Fruit fly (Drosophila melanogaster): ENCODE data around the gene CG12768.

CG12768 gene

dm6 chr3L:22909914-22910541, at the start of gene CG12768:
TSS of gene CG12768 (plus strand) at chr3L:22910491.
- TF ChIP-seq CG32121 (GFP tag; IDR thresholded peaks at IDR 0.05) (no peak), CG17806 (tag; optimal IDR thresholded peaks at IDR 0.05) (peak; percentile 40), Pif1B (GFP tag; optimal IDR thresholded peaks at IDR 0.05) (no peak), CG12605 (GFP tag; IDR thresholded peaks at IDR 0.05) (no peak), CG14655 (GFP tag; optimal IDR thresholded peaks at IDR 0.05) (peak; percentile 81), Snoo (tag; optimal IDR thresholded peaks at IDR 0.05) (peak; percentile 45), D1 (tag; optimal IDR thresholded peaks at IDR 0.05) (no peak), CG8301 (tag; optimal IDR thresholded peaks at IDR 0.05) (peak; percentile 42), EcR (GFP tag; optimal IDR thresholded peaks at IDR 0.05) (no peak), CG34367 (tag; optimal IDR thresholded peaks at IDR 0.05) (peak; percentile 24), CG9948 (tag; optimal IDR thresholded peaks at IDR 0.05) (peak; percentile 64), CG15710 (tag; optimal IDR thresholded peaks at IDR 0.05) (peak; percentile 69), Pif1A (GFP tag; optimal IDR thresholded peaks at IDR 0.05) (no peak), CG8159 (tag; optimal IDR thresholded peaks at IDR 0.05) (peak; percentile 79), gl (tag; optimal IDR thresholded peaks at IDR 0.05) (no peak), rn (GFP tag; IDR thresholded peaks at IDR 0.05) (no peak), CG10348 (GFP tag; IDR thresholded peaks at IDR 0.05) (no peak), Ets98B (GFP tag; IDR thresholded peaks at IDR 0.05) (no peak), CG4496 (GFP tag; IDR thresholded peaks at IDR 0.05) (peak; percentile 66), CG13204 (GFP tag; optimal IDR thresholded peaks at IDR 0.05) (no peak), fd96Ca (GFP tag; IDR thresholded peaks at IDR 0.05) (no peak)

dm6 chr3L:22863367-22864078, 46.8 kb upstream of the CG12768 start, which contains the start of gene CG33169:
TSS of gene CG33169 (plus strand) at chr3L:22863864.
- TF ChIP-seq Ets98B (GFP tag; IDR thresholded peaks at IDR 0.05) (peak; percentile 64), Pif1A (GFP tag; optimal IDR thresholded peaks at IDR 0.05) (peak; percentile 2), EcR (GFP tag; optimal IDR thresholded peaks at IDR 0.05) (peak; percentile 18), CG32121 (GFP tag; IDR thresholded peaks at IDR 0.05) (peak; percentile 66), rn (GFP tag; IDR thresholded peaks at IDR 0.05) (peak; percentile 77), CG14655 (GFP tag; optimal IDR thresholded peaks at IDR 0.05) (peak; percentile 12), CG12605 (GFP tag; IDR thresholded peaks at IDR 0.05) (peak; percentile 91), CG13204 (GFP tag; optimal IDR thresholded peaks at IDR 0.05) (no peak), CG10348 (GFP tag; IDR thresholded peaks at IDR 0.05) (peak; percentile 43; the same call in 1 of the 2 replicates), Pif1B (GFP tag; optimal IDR thresholded peaks at IDR 0.05) (peak; percentile 15), CG9948 (tag; optimal IDR thresholded peaks at IDR 0.05) (no peak), CG4496 (GFP tag; IDR thresholded peaks at IDR 0.05) (peak; percentile 82), CG34367 (tag; optimal IDR thresholded peaks at IDR 0.05) (no peak), CG17806 (tag; optimal IDR thresholded peaks at IDR 0.05) (peak; percentile 40), fd96Ca (GFP tag; IDR thresholded peaks at IDR 0.05) (peak; percentile 59; the same call in 1 of the 3 replicates), Snoo (tag; optimal IDR thresholded peaks at IDR 0.05) (peak; percentile 74), gl (tag; optimal IDR thresholded peaks at IDR 0.05) (no peak), CG8301 (tag; optimal IDR thresholded peaks at IDR 0.05) (no peak), CG15710 (tag; optimal IDR thresholded peaks at IDR 0.05) (peak; percentile 55), CG8159 (tag; optimal IDR thresholded peaks at IDR 0.05) (peak; percentile 15), D1 (tag; optimal IDR thresholded peaks at IDR 0.05) (peak; percentile 42)

DNA sequence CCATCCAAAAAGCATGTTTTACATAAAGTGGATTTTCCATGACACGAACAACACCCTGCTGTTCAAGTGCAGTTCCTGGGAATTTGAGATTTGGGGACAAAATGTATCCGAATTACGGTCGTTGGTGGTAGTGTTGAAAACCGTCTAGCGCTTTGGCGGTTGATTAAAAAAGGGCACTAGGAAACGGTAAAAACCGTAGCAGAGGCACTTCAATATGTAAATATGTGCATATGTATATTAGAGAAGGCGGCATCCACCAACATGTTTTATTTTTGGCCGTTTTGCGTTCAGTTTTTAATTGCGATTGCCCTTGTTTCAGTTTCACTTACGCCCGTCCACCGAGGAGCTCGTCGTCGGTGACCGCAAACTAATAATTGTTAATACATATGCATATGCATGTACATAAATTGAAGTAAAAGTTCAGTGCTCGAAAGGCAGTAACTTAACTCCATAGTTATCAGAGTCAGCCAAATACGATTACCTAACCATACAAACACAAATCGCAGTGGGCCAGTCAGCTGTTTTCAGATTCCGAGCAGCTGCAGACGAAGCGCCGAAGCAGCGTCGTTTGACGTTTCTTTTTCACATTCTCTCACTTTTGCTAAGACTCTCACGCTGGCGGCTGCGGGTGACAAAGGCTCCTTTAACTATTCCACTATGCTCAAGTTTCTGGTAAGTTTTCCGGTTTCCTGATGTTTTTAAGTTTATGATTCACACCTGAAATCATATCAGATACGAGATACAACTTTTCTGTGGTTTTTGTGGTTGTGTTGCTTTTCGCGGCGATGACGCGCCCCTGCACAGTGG, 45.8 kb upstream of the CG12768 start, which contains the start of gene CG33170:
CG33170 (plus strand) TSS at position 347 of the 807 bp plus-strand sequence.
- TF ChIP-seq EcR (GFP tag; optimal IDR thresholded peaks at IDR 0.05) (peak; percentile 8), gl (tag; optimal IDR thresholded peaks at IDR 0.05) (peak; percentile 14), fd96Ca (GFP tag; IDR thresholded peaks at IDR 0.05) (0 out of 3 replicates have a peak, but pooled peaks have one; percentile 52), CG13204 (GFP tag; optimal IDR thresholded peaks at IDR 0.05) (no peak), CG4496 (GFP tag; IDR thresholded peaks at IDR 0.05) (0 out of 3 replicates have a peak, but pooled peaks have one; percentile 6), CG12605 (GFP tag; IDR thresholded peaks at IDR 0.05) (no peak), Pif1A (GFP tag; optimal IDR thresholded peaks at IDR 0.05) (no peak)

dm6 chr3L:22865061-22865418, 45.3 kb upstream of the CG12768 start:
- TF ChIP-seq CG9948 (tag; optimal IDR thresholded peaks at IDR 0.05) (peak; percentile 54), CG8301 (tag; optimal IDR thresholded peaks at IDR 0.05) (peak; percentile 63), Pif1B (GFP tag; optimal IDR thresholded peaks at IDR 0.05) (peak; percentile 84), CG8159 (tag; optimal IDR thresholded peaks at IDR 0.05) (peak; percentile 65), EcR (GFP tag; optimal IDR thresholded peaks at IDR 0.05) (no peak), gl (tag; optimal IDR thresholded peaks at IDR 0.05) (no peak), D1 (tag; optimal IDR thresholded peaks at IDR 0.05) (no peak), CG15710 (tag; optimal IDR thresholded peaks at IDR 0.05) (peak; percentile 64), CG32121 (GFP tag; IDR thresholded peaks at IDR 0.05) (peak; percentile 74), CG4496 (GFP tag; IDR thresholded peaks at IDR 0.05) (peak; percentile 33; the same call in 2 of the 3 replicates), CG13204 (GFP tag; optimal IDR thresholded peaks at IDR 0.05) (no peak), CG34367 (tag; optimal IDR thresholded peaks at IDR 0.05) (no peak), Snoo (tag; optimal IDR thresholded peaks at IDR 0.05) (peak; percentile 72), Pif1A (GFP tag; optimal IDR thresholded peaks at IDR 0.05) (peak; percentile 71), CG17806 (tag; optimal IDR thresholded peaks at IDR 0.05) (peak; percentile 51), Ets98B (GFP tag; IDR thresholded peaks at IDR 0.05) (no peak; the same call in none of the 2 replicates), fd96Ca (GFP tag; IDR thresholded peaks at IDR 0.05) (no peak; the same call in 2 of the 3 replicates), CG10348 (GFP tag; IDR thresholded peaks at IDR 0.05) (no peak), rn (GFP tag; IDR thresholded peaks at IDR 0.05) (no peak), CG12605 (GFP tag; IDR thresholded peaks at IDR 0.05) (0 out of 2 replicates have a peak, but pooled peaks have one; percentile 25), CG14655 (GFP tag; optimal IDR thresholded peaks at IDR 0.05) (no peak)

All from whole organism, pupa.